Fruit fly (Drosophila melanogaster) whole organism, prepupa: ENCODE data around the gene Polr2F.

Experiments used
- Blimp-1 ChIP-seq: fragments of 200-800 bp; sonication (Bioruptor generic); optimal IDR thresholded peaks from 3 replicates; lab custom pipeline; 2017; ENCODE audit warnings: missing biosample characterization, missing genetic modification characterization, mild to moderate bottlenecking, moderate library complexity, missing genetic modification reagents
- CG11294 ChIP-seq: fragments of 200-800 bp; sonication (Bioruptor generic); IDR thresholded peaks from 2 replicates; pipeline ENCODE4 v1.3.6; 2022; ENCODE audit warnings: missing biosample characterization, missing genetic modification characterization
- CG11762 ChIP-seq: fragments of 200-800 bp; sonication (Bioruptor generic); optimal IDR thresholded peaks from 3 replicates; lab custom pipeline; 2016; ENCODE audit warnings: missing biosample characterization, missing genetic modification characterization; ENCODE audit not compliant: insufficient read depth
- CG11902 ChIP-seq: fragments of 200-800 bp; sonication (Bioruptor generic); optimal IDR thresholded peaks from 3 replicates; lab custom pipeline; 2016; ENCODE audit warnings: missing biosample characterization, missing genetic modification characterization
- CG1621 ChIP-seq: fragments of 200-800 bp; sonication (Bioruptor generic); optimal IDR thresholded peaks from 3 replicates; lab custom pipeline; 2018; ENCODE audit warnings: missing biosample characterization, mild to moderate bottlenecking, missing genetic modification characterization
- CG16779 ChIP-seq: fragments of 200-800 bp; sonication (Bioruptor generic); optimal IDR thresholded peaks from 3 replicates; lab custom pipeline; 2017; ENCODE audit warnings: missing biosample characterization, mild to moderate bottlenecking, missing genetic modification characterization
- CG3032 ChIP-seq: fragments of 200-800 bp; optimal IDR thresholded peaks from 2 replicates; lab custom pipeline; 2019; ENCODE audit warnings: missing biosample characterization, mild to moderate bottlenecking, missing genetic modification characterization, moderate library complexity
- CG31627 ChIP-seq: fragments of 200-800 bp; sonication (Bioruptor generic); optimal IDR thresholded peaks from 3 replicates; lab custom pipeline; 2016; ENCODE audit warnings: missing biosample characterization, missing genetic modification characterization
- CG4318 ChIP-seq: fragments of 200-800 bp; sonication (Bioruptor generic); optimal IDR thresholded peaks from 3 replicates; lab custom pipeline; 2017; ENCODE audit warnings: missing biosample characterization, mild to moderate bottlenecking, missing genetic modification characterization
- CG6163 ChIP-seq: fragments of 200-800 bp; sonication (Bioruptor generic); IDR thresholded peaks from 3 replicates; pipeline ENCODE4 v1.3.6; 2022; ENCODE audit warnings: missing biosample characterization, missing genetic modification characterization
- CG6792 ChIP-seq: fragments of 200-800 bp; sonication (Bioruptor generic); optimal IDR thresholded peaks from 3 replicates; lab custom pipeline; 2016; ENCODE audit warnings: missing biosample characterization, missing genetic modification characterization
- CG6808 ChIP-seq: fragments of 200-800 bp; sonication (Bioruptor generic); optimal IDR thresholded peaks from 3 replicates; lab custom pipeline; 2017; ENCODE audit warnings: missing biosample characterization, missing genetic modification characterization, mild to moderate bottlenecking, moderate library complexity, missing genetic modification reagents
- CG6854 ChIP-seq: fragments of 200-800 bp; sonication (Bioruptor generic); optimal IDR thresholded peaks from 2 replicates; lab custom pipeline; 2017; ENCODE audit warnings: missing biosample characterization, mild to moderate bottlenecking, missing genetic modification characterization
- CG7368 ChIP-seq: fragments of 200-800 bp; sonication (Bioruptor generic); optimal IDR thresholded peaks from 3 replicates; lab custom pipeline; 2016; ENCODE audit warnings: missing biosample characterization, missing genetic modification characterization
- CG8319 ChIP-seq: fragments of 200-800 bp; sonication (Bioruptor generic); optimal IDR thresholded peaks from 3 replicates; lab custom pipeline; 2016; ENCODE audit warnings: missing biosample characterization, missing genetic modification characterization
- CG9139 ChIP-seq: fragments of 200-800 bp; sonication (Bioruptor generic); optimal IDR thresholded peaks from 3 replicates; lab custom pipeline; 2017; ENCODE audit warnings: missing biosample characterization, mild to moderate bottlenecking, missing genetic modification characterization
- Eip75B ChIP-seq: fragments of 200-800 bp; sonication (Bioruptor generic); optimal IDR thresholded peaks from 3 replicates; lab custom pipeline; 2016; ENCODE audit warnings: missing biosample characterization, missing genetic modification characterization
- Eip78C ChIP-seq: fragments of 200-800 bp; sonication (Bioruptor generic); peaks from one replicate; lab custom pipeline; 2016; ENCODE audit warnings: missing biosample characterization, missing genetic modification characterization
- Eip93F ChIP-seq: fragments of 200-800 bp; sonication (Bioruptor generic); optimal IDR thresholded peaks from 2 replicates; lab custom pipeline; 2016; ENCODE audit warnings: missing biosample characterization, mild to moderate bottlenecking, missing genetic modification characterization
- Hr39 ChIP-seq: fragments of 200-800 bp; sonication (Bioruptor generic); optimal IDR thresholded peaks from 2 replicates; lab custom pipeline; 2016; ENCODE audit warnings: missing biosample characterization, missing genetic modification characterization
- Hr4 ChIP-seq: fragments of 200-800 bp; sonication (Bioruptor generic); optimal IDR thresholded peaks from 3 replicates; lab custom pipeline; 2016; ENCODE audit warnings: missing biosample characterization, missing genetic modification characterization
- Lpt ChIP-seq: fragments of 200-800 bp; sonication (Bioruptor generic); optimal IDR thresholded peaks from 3 replicates; lab custom pipeline; 2016; ENCODE audit warnings: missing biosample characterization, missing genetic modification characterization
- Met ChIP-seq: fragments of 200-800 bp; sonication (Bioruptor generic); optimal IDR thresholded peaks from 3 replicates; lab custom pipeline; 2016; ENCODE audit warnings: missing biosample characterization, missing genetic modification characterization
- achi ChIP-seq: fragments of 200-800 bp; sonication (Bioruptor generic); optimal IDR thresholded peaks from 3 replicates; lab custom pipeline; 2016; ENCODE audit warnings: missing biosample characterization, missing genetic modification characterization
- acj6 ChIP-seq: fragments of 200-800 bp; sonication (Bioruptor generic); optimal IDR thresholded peaks from 3 replicates; lab custom pipeline; 2016; ENCODE audit warnings: missing biosample characterization, missing genetic modification characterization
- cyc ChIP-seq: fragments of 200-800 bp; sonication (Bioruptor generic); optimal IDR thresholded peaks from 3 replicates; lab custom pipeline; 2016; ENCODE audit warnings: missing biosample characterization, missing genetic modification characterization
- dsx ChIP-seq: fragments of 200-800 bp; optimal IDR thresholded peaks from 3 replicates; lab custom pipeline; 2019; ENCODE audit warnings: missing biosample characterization, mild to moderate bottlenecking, missing genetic modification characterization, moderate library complexity; ENCODE audit not compliant: poor library complexity, severe bottlenecking
- esn ChIP-seq: fragments of 200-800 bp; sonication (Bioruptor generic); optimal IDR thresholded peaks from 2 replicates; lab custom pipeline; 2016; ENCODE audit warnings: missing biosample characterization, mild to moderate bottlenecking, missing genetic modification characterization, moderate library complexity
- fd59A ChIP-seq: fragments of 200-800 bp; sonication (Bioruptor generic); optimal IDR thresholded peaks from 2 replicates; lab custom pipeline; 2017; ENCODE audit warnings: missing biosample characterization, mild to moderate bottlenecking, missing genetic modification characterization, missing genetic modification reagents
- fkh ChIP-seq: fragments of 200-800 bp; sonication (Bioruptor generic); optimal IDR thresholded peaks from 3 replicates; lab custom pipeline; 2017; ENCODE audit warnings: missing biosample characterization, mild to moderate bottlenecking, missing genetic modification characterization, moderate library complexity
- net ChIP-seq: fragments of 200-800 bp; sonication (Bioruptor generic); optimal IDR thresholded peaks from 3 replicates; lab custom pipeline; 2016; ENCODE audit warnings: missing biosample characterization, missing genetic modification characterization
- salr ChIP-seq, 2 experiments: fragments of 200-800 bp; sonication (Bioruptor generic); optimal IDR thresholded peaks; 3 replicates each; lab custom pipeline; 2016 to 2018; ENCODE audit warnings: missing biosample characterization in 2 of 2, missing genetic modification characterization in 2 of 2, mild to moderate bottlenecking in 1 of 2
- ss ChIP-seq, 2 experiments: fragments of 200-800 bp; sonication (Bioruptor generic); optimal IDR thresholded peaks; 2 replicates in 1 of 2; 3 replicates in 1 of 2; lab custom pipeline; 2017 to 2018; ENCODE audit warnings: mild to moderate bottlenecking in 2 of 2, missing biosample characterization in 2 of 2, missing genetic modification characterization in 2 of 2, moderate library complexity in 1 of 2
- svp ChIP-seq: fragments of 200-800 bp; sonication (Bioruptor generic); peaks from one replicate; lab custom pipeline; 2016; ENCODE audit warnings: missing biosample characterization, missing genetic modification characterization
- vri ChIP-seq: fragments of 200-800 bp; sonication (Bioruptor generic); optimal IDR thresholded peaks from 3 replicates; lab custom pipeline; 2016; ENCODE audit warnings: missing biosample characterization, mild to moderate bottlenecking, missing genetic modification characterization

Gene Polr2F

dm6 chr3R:5361681-5362319 lies 9.8 kb upstream of the Polr2F start (continued):
- peak; percentile 85 to 91 for TF ChIP-seq salr (GFP tag; optimal IDR thresholded peaks at IDR 0.05; lab: Kevin White, UChicago)
- TF ChIP-seq CG11762 = peak; percentile 84
- peak; percentile 93 for TF ChIP-seq cyc (GFP tag; lab: Kevin White, UChicago)
- peak; percentile 83 for TF ChIP-seq CG11902 (GFP tag; lab: Kevin White, UChicago)
- TF ChIP-seq CG11294 (GFP tag; lab: Robert Waterston, UW) = peak; percentile 86
- peak; percentile 97 for TF ChIP-seq CG6163 (GFP tag; lab: Robert Waterston, UW)
- TF ChIP-seq fd59A = peak; percentile 85
- TF ChIP-seq Met = peak; percentile 93
- TF ChIP-seq CG8319 (GFP tag; lab: Kevin White, UChicago) = peak; percentile 80
- TF ChIP-seq, all 60 proteins: peak for 57

dm6 chr3R:5363412-5363811 lies 8.2 kb upstream of the Polr2F start:
- peak; percentile 43 for TF ChIP-seq Blimp-1 (GFP tag; lab: Kevin White, UChicago)
- TF ChIP-seq CG1621 (tag; lab: Kevin White, UChicago) = peak; percentile 74
- peak; percentile 35 for TF ChIP-seq Hr39 (GFP tag; lab: Kevin White, UChicago)
- no peak for TF ChIP-seq Hr4
- TF ChIP-seq achi (GFP tag; lab: Kevin White, UChicago) = no peak
- no peak for TF ChIP-seq dsx (GFP tag; lab: Kevin White, UChicago)
- TF ChIP-seq svp = peak; percentile 78
- TF ChIP-seq CG6163 (GFP tag; lab: Robert Waterston, UW) = 0 out of 3 replicates have a peak, but pooled peaks have one; percentile 17
- peak; percentile 68 for TF ChIP-seq Eip75B (GFP tag; lab: Kevin White, UChicago)
- TF ChIP-seq ss (GFP tag; optimal IDR thresholded peaks at IDR 0.05; lab: Kevin White, UChicago) = peak; percentile 56 to 99
- TF ChIP-seq CG6808 = peak; percentile 32
- TF ChIP-seq CG6792 (GFP tag; lab: Kevin White, UChicago) = no peak
- peak; percentile 34 for TF ChIP-seq CG9139 (GFP tag; lab: Kevin White, UChicago)
- peak; percentile 25 for TF ChIP-seq Eip78C (GFP tag; lab: Kevin White, UChicago)
- TF ChIP-seq fd59A = no peak
- TF ChIP-seq Lpt (GFP tag; lab: Kevin White, UChicago) = peak; percentile 47
- no peak for TF ChIP-seq CG11762
- no peak for TF ChIP-seq CG4318
- TF ChIP-seq net (GFP tag; lab: Kevin White, UChicago) = peak; percentile 18
- TF ChIP-seq CG6854 (GFP tag; lab: Kevin White, UChicago) = peak; percentile 90

- TF ChIP-seq Lpt (GFP tag; lab: Kevin White, UChicago) (no peak), Eip78C (GFP tag; lab: Kevin White, UChicago) (peak; percentile 55), CG7368 (GFP tag; lab: Kevin White, UChicago) (no peak), CG16779 (tag; lab: Kevin White, UChicago) (no peak), vri (GFP tag; lab: Kevin White, UChicago) (peak; percentile 55), cyc (GFP tag; lab: Kevin White, UChicago) (no peak), Eip93F (peak; percentile 21), acj6 (GFP tag; lab: Kevin White, UChicago) (no peak), CG6163 (GFP tag; lab: Robert Waterston, UW) (no peak), svp (peak; percentile 58), CG8319 (GFP tag; lab: Kevin White, UChicago) (no peak), CG11762 (no peak), Blimp-1 (GFP tag; lab: Kevin White, UChicago) (no peak), CG3032 (tag; lab: Kevin White, UChicago) (no peak), esn (GFP tag; lab: Kevin White, UChicago) (peak; percentile 3), achi (GFP tag; lab: Kevin White, UChicago) (no peak), fd59A (no peak), CG31627 (GFP tag; lab: Kevin White, UChicago) (no peak), fkh (peak; percentile 33)
These were observed 6.9 kb upstream of the Polr2F start for dm6 chr3R:5364539-5365273.
